Worm (Caenorhabditis elegans) whole organism, young adult: Measurements from ENCODE around the gene F17E5.2.

ENCODE experiments used
- B0261.1 ChIP-seq: sonication (generic microtip); optimal IDR thresholded peaks from 2 replicates; lab custom pipeline; 2016; ENCODE audit warnings: mild to moderate bottlenecking, missing genetic modification characterization, moderate library complexity, missing compliant biosample characterization
- C06A6.2 ChIP-seq: fragments of 200-800 bp; sonication (Bioruptor generic); conservative IDR thresholded peaks from 2 replicates; pipeline ENCODE4 v1.3.6; 2022; ENCODE audit warnings: missing genetic modification characterization, missing compliant biosample characterization
- F33H1.4 ChIP-seq: fragments of 200-800 bp; sonication (Bioruptor generic); IDR thresholded peaks from 2 replicates; pipeline ENCODE4 v1.3.6; 2022; ENCODE audit warnings: missing genetic modification reagents, missing genetic modification characterization, missing compliant biosample characterization
- F49E8.2 ChIP-seq: sonication (generic microtip); optimal IDR thresholded peaks from 3 replicates; lab custom pipeline; 2017; ENCODE audit warnings: missing genetic modification characterization, mild to moderate bottlenecking, missing compliant biosample characterization, antibody characterized with exemption, moderate library complexity; ENCODE audit not compliant: insufficient read depth
- F52B5.7 ChIP-seq: sonication (generic microtip); optimal IDR thresholded peaks from 2 replicates; lab custom pipeline; 2016; ENCODE audit warnings: mild to moderate bottlenecking, missing genetic modification characterization, missing compliant biosample characterization
- K11D2.4 ChIP-seq: fragments of 200-800 bp; sonication (Bioruptor generic); IDR thresholded peaks from 2 replicates; pipeline ENCODE4 v1.3.6; 2022; ENCODE audit warnings: missing genetic modification reagents, missing genetic modification characterization, missing compliant biosample characterization
- K12H6.12 ChIP-seq: fragments of 200-800 bp; sonication (Bioruptor generic); optimal IDR thresholded peaks from 2 replicates; lab custom pipeline; 2018; ENCODE audit warnings: mild to moderate bottlenecking, missing genetic modification characterization, missing compliant biosample characterization
- Y53G8AR.9 ChIP-seq: fragments of 200-800 bp; sonication (Bioruptor generic); conservative IDR thresholded peaks from 2 replicates; pipeline ENCODE4 v1.3.6; 2022; ENCODE audit warnings: missing genetic modification reagents, missing genetic modification characterization, missing compliant biosample characterization
- Y56A3A.18 ChIP-seq: fragments of 200-800 bp; sonication (Bioruptor generic); IDR thresholded peaks from 2 replicates; pipeline ENCODE4 v1.3.6; 2022; ENCODE audit warnings: missing genetic modification reagents, missing genetic modification characterization, missing compliant biosample characterization
- ZK185.1 ChIP-seq: sonication (generic microtip); optimal IDR thresholded peaks from 2 replicates; lab custom pipeline; 2016; ENCODE audit warnings: mild to moderate bottlenecking, missing genetic modification characterization, missing compliant biosample characterization; ENCODE audit not compliant: poor library complexity, severe bottlenecking
- akir-1 ChIP-seq: fragments of 200-800 bp; sonication (Bioruptor generic); optimal IDR thresholded peaks from 2 replicates; lab custom pipeline; 2018; ENCODE audit warnings: mild to moderate bottlenecking, missing genetic modification characterization, moderate library complexity, missing compliant biosample characterization
- atf-7 ChIP-seq: sonication (generic microtip); optimal IDR thresholded peaks from 2 replicates; lab custom pipeline; 2017; ENCODE audit warnings: mild to moderate bottlenecking, missing genetic modification characterization, missing compliant biosample characterization
- athp-1 ChIP-seq: sonication (generic microtip); optimal IDR thresholded peaks from 2 replicates; lab custom pipeline; 2017; ENCODE audit warnings: mild to moderate bottlenecking, missing genetic modification characterization, missing compliant biosample characterization
- attf-3 ChIP-seq: fragments of 200-800 bp; sonication (Bioruptor generic); conservative IDR thresholded peaks from 2 replicates; pipeline ENCODE4 v1.3.6; 2022; ENCODE audit warnings: missing genetic modification reagents, missing genetic modification characterization, missing compliant biosample characterization
- attf-5 ChIP-seq: fragments of 200-800 bp; sonication (Bioruptor generic); optimal IDR thresholded peaks from 2 replicates; lab custom pipeline; 2018; ENCODE audit warnings: mild to moderate bottlenecking, missing genetic modification characterization, missing compliant biosample characterization
- bed-2 ChIP-seq: fragments of 200-800 bp; sonication (Bioruptor generic); IDR thresholded peaks from 2 replicates; pipeline ENCODE4 v1.3.6; 2022; ENCODE audit warnings: missing genetic modification reagents, missing genetic modification characterization, missing compliant biosample characterization
- cebp-1 ChIP-seq, 2 experiments: fragments of 200-800 bp in 1 of 2; sonication (Bioruptor generic) in 1 of 2; sonication (generic microtip) in 1 of 2; IDR thresholded peaks in 1 of 2; optimal IDR thresholded peaks in 1 of 2; 2 replicates each; pipeline versions ENCODE4 v1.3.6 to Lab custom; 2017 to 2022; ENCODE audit warnings: missing compliant biosample characterization in 2 of 2, missing genetic modification characterization in 2 of 2, mild to moderate bottlenecking in 1 of 2, missing genetic modification reagents in 1 of 2, moderate library complexity in 1 of 2
- cebp-2 ChIP-seq: fragments of 200-800 bp; sonication (Bioruptor generic); IDR thresholded peaks from 2 replicates; pipeline ENCODE4 v1.3.6; 2022; ENCODE audit warnings: missing genetic modification characterization, missing compliant biosample characterization
- ceh-100 ChIP-seq: fragments of 200-800 bp; sonication (Bioruptor generic); IDR thresholded peaks from 2 replicates; pipeline ENCODE4 v1.3.6; 2022; ENCODE audit warnings: missing genetic modification reagents, missing genetic modification characterization, missing compliant biosample characterization
- ceh-27 ChIP-seq: fragments of 200-800 bp; sonication (Bioruptor generic); optimal IDR thresholded peaks from 2 replicates; lab custom pipeline; 2018; ENCODE audit warnings: mild to moderate bottlenecking, missing genetic modification characterization, moderate library complexity, missing compliant biosample characterization
- dpff-1 ChIP-seq: sonication (generic microtip); optimal IDR thresholded peaks from 2 replicates; lab custom pipeline; 2017; ENCODE audit warnings: mild to moderate bottlenecking, missing genetic modification characterization, missing compliant biosample characterization
- efl-1 ChIP-seq: fragments of 150-350 bp; optimal IDR thresholded peaks from 2 replicates; lab custom pipeline; 2014; ENCODE audit warnings: missing biosample characterization, missing genetic modification reagents, missing genetic modification characterization
- egl-18 ChIP-seq: fragments of 200-800 bp; sonication (Bioruptor generic); IDR thresholded peaks from 2 replicates; pipeline ENCODE4 v1.3.6; 2022; ENCODE audit warnings: missing genetic modification reagents, missing genetic modification characterization, missing compliant biosample characterization
- egl-44 ChIP-seq: fragments of 200-800 bp; sonication (Bioruptor generic); IDR thresholded peaks from 2 replicates; pipeline ENCODE4 v1.3.6; 2022; ENCODE audit warnings: missing genetic modification reagents, missing genetic modification characterization, missing compliant biosample characterization
- gei-17 ChIP-seq: fragments of 200-800 bp; sonication (Bioruptor generic); optimal IDR thresholded peaks from 2 replicates; lab custom pipeline; 2018; ENCODE audit warnings: mild to moderate bottlenecking, missing genetic modification characterization, missing compliant biosample characterization
- hmg-20 ChIP-seq: fragments of 200-800 bp; sonication (Bioruptor generic); IDR thresholded peaks from 2 replicates; pipeline ENCODE4 v1.3.6; 2022; ENCODE audit warnings: missing genetic modification reagents, missing genetic modification characterization, missing compliant biosample characterization
- hrde-1 ChIP-seq: sonication (generic microtip); optimal IDR thresholded peaks from 2 replicates; lab custom pipeline; 2016; ENCODE audit warnings: missing genetic modification characterization, mild to moderate bottlenecking, missing compliant biosample characterization, moderate library complexity, missing genotype, missing genetic modification reagents, borderline replicate concordance
- let-526 ChIP-seq: fragments of 200-800 bp; sonication (Bioruptor generic); IDR thresholded peaks from 2 replicates; pipeline ENCODE4 v1.3.6; 2022; ENCODE audit warnings: missing genetic modification reagents, missing genetic modification characterization, missing compliant biosample characterization
- let-607 ChIP-seq, 2 experiments: fragments of 200-800 bp in 1 of 2; sonication (Bioruptor generic) in 1 of 2; sonication (generic microtip) in 1 of 2; optimal IDR thresholded peaks; 2 replicates each; lab custom pipeline; 2016 to 2018; ENCODE audit warnings: mild to moderate bottlenecking in 2 of 2, missing compliant biosample characterization in 2 of 2, missing genetic modification characterization in 2 of 2, moderate library complexity in 2 of 2, missing genotype in 1 of 2
- lin-35 ChIP-seq, 3 experiments: fragments of 150-350 bp in 2 of 3; sonication (generic microtip) in 1 of 3; optimal IDR thresholded peaks; 2 replicates each; lab custom pipeline; 2014 to 2018; ENCODE audit warnings: missing biosample characterization in 3 of 3, missing genetic modification characterization in 3 of 3, missing genetic modification reagents in 3 of 3
- lin-40 ChIP-seq: sonication (generic microtip); optimal IDR thresholded peaks from 2 replicates; lab custom pipeline; 2016; ENCODE audit warnings: missing genetic modification characterization, mild to moderate bottlenecking, missing compliant biosample characterization, missing genotype, missing genetic modification reagents
- lir-1 ChIP-seq: fragments of 200-800 bp; sonication (Bioruptor generic); conservative IDR thresholded peaks from 2 replicates; pipeline ENCODE4 v1.3.6; 2022; ENCODE audit warnings: missing genetic modification reagents, missing genetic modification characterization, missing compliant biosample characterization
- madf-10 ChIP-seq: sonication (generic microtip); optimal IDR thresholded peaks from 2 replicates; lab custom pipeline; 2016; ENCODE audit warnings: mild to moderate bottlenecking, missing genetic modification characterization, missing compliant biosample characterization
- madf-3 ChIP-seq: fragments of 200-800 bp; sonication (Bioruptor generic); IDR thresholded peaks from 2 replicates; pipeline ENCODE4 v1.3.6; 2022; ENCODE audit warnings: missing genetic modification reagents, missing genetic modification characterization, missing compliant biosample characterization
- madf-8 ChIP-seq: fragments of 200-800 bp; sonication (Bioruptor generic); conservative IDR thresholded peaks from 2 replicates; pipeline ENCODE4 v1.3.6; 2022; ENCODE audit warnings: missing genetic modification reagents, missing genetic modification characterization, missing compliant biosample characterization
- nfyb-1 ChIP-seq: fragments of 200-800 bp; sonication (Bioruptor generic); IDR thresholded peaks from 2 replicates; pipeline ENCODE4 v1.3.6; 2022; ENCODE audit warnings: missing genetic modification reagents, missing genetic modification characterization, missing compliant biosample characterization
- pbrm-1 ChIP-seq: fragments of 200-800 bp; sonication (Bioruptor generic); IDR thresholded peaks from 2 replicates; pipeline ENCODE4 v1.3.6; 2022; ENCODE audit warnings: missing genetic modification reagents, missing genetic modification characterization, missing compliant biosample characterization
- pha-4 ChIP-seq: fragments of 150-350 bp; sonication (generic microtip); optimal IDR thresholded peaks from 2 replicates; lab custom pipeline; 2014; ENCODE audit warnings: missing biosample characterization, missing genetic modification reagents, missing genetic modification characterization
- repo-1 ChIP-seq: sonication (generic microtip); optimal IDR thresholded peaks from 2 replicates; lab custom pipeline; 2017; ENCODE audit warnings: mild to moderate bottlenecking, missing genetic modification characterization, missing compliant biosample characterization
- somi-1 ChIP-seq: fragments of 200-800 bp; sonication (Bioruptor generic); optimal IDR thresholded peaks from 2 replicates; lab custom pipeline; 2018; ENCODE audit warnings: mild to moderate bottlenecking, missing genetic modification characterization, missing compliant biosample characterization
- tbp1 ChIP-seq: fragments of 200-800 bp; sonication (Bioruptor generic); optimal IDR thresholded peaks from 2 replicates; lab custom pipeline; 2018; ENCODE audit warnings: mild to moderate bottlenecking, missing genetic modification characterization, missing compliant biosample characterization
- tlf-1 ChIP-seq: fragments of 200-800 bp; sonication (Bioruptor generic); optimal IDR thresholded peaks from 2 replicates; lab custom pipeline; 2018; ENCODE audit warnings: mild to moderate bottlenecking, missing genetic modification characterization, missing compliant biosample characterization
- unc-62 ChIP-seq: fragments of 150-350 bp; optimal IDR thresholded peaks from 2 replicates; lab custom pipeline; 2014; ENCODE audit warnings: missing biosample characterization, missing genetic modification reagents, missing genetic modification characterization
- zfh-2 ChIP-seq: fragments of 200-800 bp; sonication (Bioruptor generic); conservative IDR thresholded peaks from 2 replicates; pipeline ENCODE4 v1.3.6; 2022; ENCODE audit warnings: missing genetic modification reagents, missing genetic modification characterization, missing compliant biosample characterization
- ztf-18 ChIP-seq: sonication (generic microtip); optimal IDR thresholded peaks from 2 replicates; lab custom pipeline; 2016; ENCODE audit warnings: missing genotype, mild to moderate bottlenecking, missing genetic modification characterization, missing compliant biosample characterization
- ztf-6 ChIP-seq: fragments of 200-800 bp; sonication (Bioruptor generic); IDR thresholded peaks from 2 replicates; pipeline ENCODE4 v1.3.6; 2022; ENCODE audit warnings: missing genetic modification reagents, missing genetic modification characterization, missing compliant biosample characterization

The F17E5.2 gene

DNA sequence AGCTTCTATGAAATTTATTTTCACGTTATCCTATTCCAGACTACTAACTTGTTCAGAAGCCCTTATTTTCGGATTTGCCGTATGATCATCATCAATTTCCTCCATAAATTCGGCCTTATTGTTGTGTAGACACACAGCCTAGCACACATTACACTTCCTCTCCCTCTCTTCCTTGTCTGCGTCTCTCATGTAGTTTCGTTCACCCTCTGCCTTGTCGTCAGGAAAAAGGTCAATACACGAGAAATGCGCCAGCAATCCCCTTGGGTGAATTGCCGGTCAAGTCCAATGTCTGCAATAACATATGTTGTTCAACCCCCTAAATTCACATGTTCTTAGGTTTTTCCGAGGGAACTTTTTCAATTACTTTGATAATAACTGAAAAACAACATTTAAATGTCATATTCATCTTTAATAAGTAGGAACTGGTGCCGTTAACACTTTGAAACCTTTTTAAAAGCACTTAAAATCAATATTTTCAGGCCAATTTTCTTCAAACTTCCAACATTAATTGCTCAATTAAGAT lies at the start of gene F17E5.2:
Gene F17E5.2 (plus strand): TSS at position 473 of the 523 bp plus-strand sequence.
- TF ChIP-seq F52B5.7 (tag; lab: Kevin White, UChicago) (no peak), athp-1 (tag; lab: Kevin White, UChicago) (peak; percentile 6), somi-1 (GFP tag; lab: Kevin White, UChicago) (peak; percentile 47), attf-5 (GFP tag; lab: Kevin White, UChicago) (peak; percentile 86), cebp-2 (GFP tag; lab: Robert Waterston, UW) (no peak), hmg-20 (GFP tag; lab: Robert Waterston, UW) (0 out of 2 replicates have a peak, but pooled peaks have one; percentile 14), madf-8 (GFP tag; lab: Robert Waterston, UW) (no peak), let-607 (tag; optimal IDR thresholded peaks at IDR 0.05; lab: Kevin White, UChicago) (peak; percentile 67 to 72), efl-1 (no peak), unc-62 (no peak), madf-3 (GFP tag; lab: Robert Waterston, UW) (no peak), cebp-1 (GFP tag; IDR thresholded peaks at IDR 0.05; lab: Robert Waterston, UW) (0 out of 2 replicates have a peak, but pooled peaks have one; percentile 10), cebp-1 (tag; optimal IDR thresholded peaks at IDR 0.05; lab: Kevin White, UChicago) (no peak), let-526 (peak; percentile 47; the same call in 1 of the 2 replicates), repo-1 (tag; lab: Kevin White, UChicago) (peak; percentile 65), attf-3 (GFP tag; lab: Robert Waterston, UW) (0 out of 2 replicates have a peak, but pooled peaks have one; percentile 32), pbrm-1 (GFP tag; lab: Robert Waterston, UW) (peak; percentile 86), egl-18 (GFP tag; lab: Robert Waterston, UW) (0 out of 2 replicates have a peak, but pooled peaks have one; percentile 61), ztf-6 (GFP tag; lab: Robert Waterston, UW) (0 out of 2 replicates have a peak, but pooled peaks have one; percentile 5), zfh-2 (GFP tag; lab: Robert Waterston, UW) (no peak), gei-17 (GFP tag; lab: Kevin White, UChicago) (peak; percentile 58), madf-10 (tag; lab: Kevin White, UChicago) (peak; percentile 62), B0261.1 (peak; percentile 32), akir-1 (no peak), dpff-1 (tag; lab: Kevin White, UChicago) (no peak), ZK185.1 (tag; lab: Kevin White, UChicago) (peak; percentile 61), Y53G8AR.9 (GFP tag; lab: Robert Waterston, UW) (peak; percentile 75), lin-40 (tag; lab: Kevin White, UChicago) (peak; percentile 93), F49E8.2 (no peak), Y56A3A.18 (0 out of 2 replicates have a peak, but pooled peaks have one; percentile 48), ztf-18 (tag; lab: Kevin White, UChicago) (peak; percentile 95), K11D2.4 (GFP tag; lab: Robert Waterston, UW) (peak; percentile 90), lin-35 (GFP tag; optimal IDR thresholded peaks at IDR 0.05; lab: Kevin White, UChicago) (peak in 1 of 3 experiments; percentile 93), bed-2 (no peak), lir-1 (GFP tag; lab: Robert Waterston, UW) (peak; percentile 49; the same call in 1 of the 2 replicates), tbp1 (peak; percentile 64), pha-4 (tag; lab: Kevin White, UChicago) (peak; percentile 27), C06A6.2 (peak; percentile 70), hrde-1 (tag; lab: Kevin White, UChicago) (no peak), K12H6.12 (tag; lab: Kevin White, UChicago) (peak; percentile 88), ceh-27 (GFP tag; lab: Kevin White, UChicago) (peak; percentile 93), F33H1.4 (GFP tag; lab: Robert Waterston, UW) (no peak), nfyb-1 (GFP tag; lab: Robert Waterston, UW) (peak; percentile 83), egl-44 (GFP tag; lab: Robert Waterston, UW) (peak; percentile 63; the same call in 1 of the 2 replicates), atf-7 (tag; lab: Kevin White, UChicago) (peak; percentile 19), tlf-1 (GFP tag; lab: Kevin White, UChicago) (peak; percentile 53), ceh-100 (GFP tag; lab: Robert Waterston, UW) (no peak)
